Worm (Caenorhabditis elegans): ENCODE measurements around the gene Y116A8B.1.

DNA sequence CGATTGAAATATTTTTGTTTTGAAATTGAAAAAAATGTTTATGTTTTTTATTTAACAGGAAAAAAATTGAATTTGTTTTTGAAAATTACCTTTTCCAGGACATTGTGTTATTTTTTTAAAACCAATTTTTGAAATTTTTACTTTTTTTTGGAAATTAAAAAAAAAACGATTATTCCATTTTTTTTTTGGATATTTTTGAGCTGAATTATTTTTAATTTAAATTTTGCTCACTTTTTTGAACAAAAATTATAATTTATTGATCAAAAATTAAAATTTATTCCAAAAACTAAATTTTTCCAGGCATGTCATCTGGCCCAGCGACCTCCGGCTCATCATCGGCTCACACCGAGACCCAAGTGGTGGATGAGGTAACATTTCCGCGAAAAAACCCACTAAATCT is 38.9 kb downstream of the Y116A8B.1 start, which contains the start of gene gtf-2E1:
- TF ChIP-seq C34F6.9 (tag; optimal IDR thresholded peaks at IDR 0.05): no peak
- no peak for TF ChIP-seq aly-2 (tag; optimal IDR thresholded peaks at IDR 0.05)
- TF ChIP-seq nhr-77 (tag; optimal IDR thresholded peaks at IDR 0.05): no peak
- TF ChIP-seq unc-55 (GFP tag; optimal IDR thresholded peaks at IDR 0.05): no peak
- no peak for TF ChIP-seq lin-11 (tag; optimal IDR thresholded peaks at IDR 0.05)

Measured in whole organism, L2 larva.